Worm (Caenorhabditis elegans) whole organism, young adult: ENCODE results near the gene Y69A2AR.50.

Experiments
- F49E8.2 ChIP-seq: sonication (generic microtip); optimal IDR thresholded peaks from 3 replicates; lab custom pipeline; 2017; ENCODE audit warnings: missing genetic modification characterization, mild to moderate bottlenecking, missing compliant biosample characterization, antibody characterized with exemption, moderate library complexity; ENCODE audit not compliant: insufficient read depth
- Y79H2A.3 ChIP-seq: fragments of 200-800 bp; sonication (Bioruptor generic); conservative IDR thresholded peaks from 2 replicates; pipeline ENCODE4 v1.3.6; 2022; ENCODE audit warnings: missing genetic modification reagents, missing genetic modification characterization, missing compliant biosample characterization
- aptf-2 ChIP-seq: fragments of 200-800 bp; sonication (Bioruptor generic); conservative IDR thresholded peaks from 2 replicates; pipeline ENCODE4 v1.3.6; 2022; ENCODE audit warnings: missing genetic modification reagents, missing genetic modification characterization, missing compliant biosample characterization
- egrh-3 ChIP-seq: fragments of 200-800 bp; sonication (Bioruptor generic); IDR thresholded peaks from 2 replicates; pipeline ENCODE4 v1.3.6; 2022; ENCODE audit warnings: missing genetic modification reagents, missing genetic modification characterization, missing compliant biosample characterization
- lir-1 ChIP-seq: fragments of 200-800 bp; sonication (Bioruptor generic); conservative IDR thresholded peaks from 2 replicates; pipeline ENCODE4 v1.3.6; 2022; ENCODE audit warnings: missing genetic modification reagents, missing genetic modification characterization, missing compliant biosample characterization
- nfyb-1 ChIP-seq: fragments of 200-800 bp; sonication (Bioruptor generic); IDR thresholded peaks from 2 replicates; pipeline ENCODE4 v1.3.6; 2022; ENCODE audit warnings: missing genetic modification reagents, missing genetic modification characterization, missing compliant biosample characterization
- nhr-90 ChIP-seq: sonication (generic microtip); optimal IDR thresholded peaks from 2 replicates; lab custom pipeline; 2016; ENCODE audit warnings: missing genotype, mild to moderate bottlenecking, missing genetic modification characterization, missing compliant biosample characterization
- pha-4 ChIP-seq: fragments of 150-350 bp; sonication (generic microtip); optimal IDR thresholded peaks from 2 replicates; lab custom pipeline; 2014; ENCODE audit warnings: missing biosample characterization, missing genetic modification reagents, missing genetic modification characterization
- snpc-1.1 ChIP-seq: sonication (generic microtip); optimal IDR thresholded peaks from 2 replicates; lab custom pipeline; 2017; ENCODE audit warnings: missing genetic modification characterization, mild to moderate bottlenecking, missing compliant biosample characterization, antibody characterized with exemption, moderate library complexity, missing genotype, missing genetic modification reagents; ENCODE audit not compliant: insufficient read depth
- sptf-2 ChIP-seq: fragments of 200-800 bp; sonication (Bioruptor generic); optimal IDR thresholded peaks from 2 replicates; lab custom pipeline; 2018; ENCODE audit warnings: mild to moderate bottlenecking, missing genetic modification characterization, missing compliant biosample characterization
- unc-62 ChIP-seq: fragments of 150-350 bp; optimal IDR thresholded peaks from 2 replicates; lab custom pipeline; 2014; ENCODE audit warnings: missing biosample characterization, missing genetic modification reagents, missing genetic modification characterization

DNA sequence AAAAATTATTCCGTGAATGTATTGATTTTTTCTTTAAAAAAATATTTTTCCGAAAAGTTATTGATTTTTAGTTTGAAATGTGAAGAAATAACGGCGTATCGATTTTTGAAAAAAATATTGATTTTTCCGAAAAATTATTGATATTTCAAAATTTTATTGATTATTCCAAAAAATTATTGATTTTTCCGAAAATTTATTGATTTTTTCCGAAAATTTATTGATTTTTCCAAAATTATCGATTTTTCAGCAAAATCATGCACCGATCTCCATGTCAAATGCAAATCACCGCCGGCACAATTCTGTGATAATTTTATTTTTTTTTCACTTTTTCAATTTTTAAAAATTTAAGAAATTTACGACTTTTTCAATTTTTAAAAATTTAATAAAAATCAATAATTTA lies 12.6 kb upstream of the Y69A2AR.50 start:
- TF ChIP-seq egrh-3 (no peak), Y79H2A.3 (GFP tag; lab: Robert Waterston, UW) (no peak), sptf-2 (GFP tag; lab: Kevin White, UChicago) (no peak), aptf-2 (GFP tag; lab: Robert Waterston, UW) (no peak), nfyb-1 (GFP tag; lab: Robert Waterston, UW) (no peak), snpc-1.1 (tag; lab: Kevin White, UChicago) (no peak), lir-1 (no peak), pha-4 (no peak), unc-62 (no peak), F49E8.2 (tag; lab: Kevin White, UChicago) (no peak), nhr-90 (tag; lab: Kevin White, UChicago) (no peak)
